Worm (Caenorhabditis elegans) whole organism, late embryonic: ENCODE data around the gene nas-11.

Experiments used
- ama-1 ChIP-seq: fragments of 150-350 bp; optimal IDR thresholded peaks from 2 replicates; lab custom pipeline; 2014
- lin-11 ChIP-seq: fragments of 200-800 bp; sonication (Bioruptor generic); optimal IDR thresholded peaks from 2 replicates; lab custom pipeline; 2018; ENCODE audit warnings: mild to moderate bottlenecking, missing genetic modification characterization, missing compliant biosample characterization
- nhr-11 ChIP-seq: fragments of 150-350 bp; optimal IDR thresholded peaks from 2 replicates; lab custom pipeline; 2014; ENCODE audit warnings: missing biosample characterization, missing genetic modification characterization
- pqm-1 ChIP-seq: sonication (generic microtip); optimal IDR thresholded peaks from 2 replicates; lab custom pipeline; 2016; ENCODE audit warnings: missing genetic modification characterization, missing compliant biosample characterization
- sox-4 ChIP-seq: sonication (generic microtip); optimal IDR thresholded peaks from 2 replicates; lab custom pipeline; 2017; ENCODE audit warnings: mild to moderate bottlenecking, missing genetic modification characterization, inconsistent platforms, missing compliant biosample characterization
- tbx-2 ChIP-seq: sonication (generic microtip); optimal IDR thresholded peaks from 2 replicates; lab custom pipeline; 2016; ENCODE audit warnings: missing genetic modification characterization, missing compliant biosample characterization

DNA sequence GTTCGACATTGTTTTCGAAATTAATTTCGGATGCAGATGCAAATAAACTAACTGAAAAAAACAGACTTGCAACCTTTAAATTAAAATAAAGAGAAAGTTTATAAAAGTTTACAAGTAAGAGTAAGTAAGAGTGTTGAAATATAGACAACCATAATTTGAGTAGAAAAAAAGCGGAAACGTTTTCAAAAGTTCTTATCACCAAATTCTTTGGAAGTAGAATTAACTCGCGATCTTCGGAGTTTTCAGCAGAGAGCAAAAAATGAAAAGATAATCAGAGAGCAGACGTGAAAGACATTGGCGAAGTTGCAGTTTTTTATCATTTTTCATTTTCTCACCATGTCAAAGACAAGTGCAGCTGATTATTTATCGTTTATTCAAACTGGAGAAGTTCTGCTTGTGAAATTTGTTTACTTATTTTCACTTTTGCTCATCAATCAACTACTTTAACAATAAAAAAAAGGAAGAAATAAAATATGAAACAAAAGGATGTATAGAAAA is 48.4 kb downstream of the nas-11 start, which contains the start of gene abts-4:
- TF ChIP-seq sox-4 (tag; lab: Kevin White, UChicago) (no peak), tbx-2 (no peak), ama-1 (lab: Kevin White, UChicago) (no peak), nhr-11 (tag; lab: Kevin White, UChicago) (no peak), lin-11 (tag; lab: Kevin White, UChicago) (no peak), pqm-1 (tag; lab: Kevin White, UChicago) (no peak)
